Worm (Caenorhabditis elegans) whole organism, L4/young adult: ENCODE results near the gene F44E7.3.

ENCODE experiments used
- W03F9.2 ChIP-seq: fragments of 150-350 bp; optimal IDR thresholded peaks from 2 replicates; lab custom pipeline; 2014; ENCODE audit warnings: missing biosample characterization, missing genetic modification characterization
- dao-5 ChIP-seq: sonication (generic microtip); optimal IDR thresholded peaks from 2 replicates; lab custom pipeline; 2016; ENCODE audit warnings: missing genotype, missing genetic modification characterization, moderate library complexity, missing compliant biosample characterization
- him-1 ChIP-seq: sonication (generic microtip); optimal IDR thresholded peaks from 2 replicates; lab custom pipeline; 2016; ENCODE audit warnings: missing genotype, missing genetic modification reagents, missing genetic modification characterization, missing compliant biosample characterization

F44E7.3 gene

ce11 chrV:5790497-5791280 lies 18.9 kb downstream of the F44E7.3 start, which contains the start of the genes nhr-142 and F44E7.9:
TSS of gene nhr-142 (minus strand) at chrV:5790553.
TSS of gene F44E7.9 (plus strand) at chrV:5791230.
- TF ChIP-seq W03F9.2 (tag; lab: Kevin White, UChicago) (peak; percentile 90), dao-5 (tag; lab: Kevin White, UChicago) (no peak), him-1 (peak; percentile 69)

ce11 chrV:5792031-5792430 lies 20.3 kb downstream of the F44E7.3 start, which contains the start of gene ZC250.2:
TSS of gene ZC250.2 (plus strand) at chrV:5792331.
- TF ChIP-seq dao-5 (tag; lab: Kevin White, UChicago) (no peak), W03F9.2 (tag; lab: Kevin White, UChicago) (no peak), him-1 (no peak)

- TF ChIP-seq dao-5 (tag; lab: Kevin White, UChicago) (no peak), W03F9.2 (tag; lab: Kevin White, UChicago) (no peak), him-1 (no peak)
Observed at ce11 chrV:5798132-5798531, 26.4 kb downstream of the F44E7.3 start, which contains the start of gene nstp-3. TSS of gene nstp-3 (minus strand) at chrV:5798232.

- TF ChIP-seq dao-5 (tag; lab: Kevin White, UChicago) = no peak
- no peak for TF ChIP-seq W03F9.2 (tag; lab: Kevin White, UChicago)
- no peak for TF ChIP-seq him-1
Observed at ce11 chrV:5799373-5799772, 27.6 kb downstream of the F44E7.3 start, which contains the start of gene cyn-17. TSS of gene cyn-17 (plus strand) at chrV:5799673.

- TF ChIP-seq W03F9.2 (tag; lab: Kevin White, UChicago) = no peak
- no peak for TF ChIP-seq him-1
- no peak for TF ChIP-seq dao-5 (tag; lab: Kevin White, UChicago)
Observed at ce11 chrV:5805467-5805866, 33.7 kb downstream of the F44E7.3 start, which contains the start of gene ZC250.5. TSS of gene ZC250.5 (plus strand) at chrV:5805767.

- no peak for TF ChIP-seq him-1
- TF ChIP-seq dao-5 (tag; lab: Kevin White, UChicago) = no peak
- TF ChIP-seq W03F9.2 (tag; lab: Kevin White, UChicago) = no peak
Observed at ce11 chrV:5813060-5813659, 41.4 kb downstream of the F44E7.3 start, which contains the start of gene ZC250.4. TSS of gene ZC250.4 (minus strand) at chrV:5813137.

ce11 chrV:5816470-5817061 lies 44.8 kb downstream of the F44E7.3 start:
- no peak for TF ChIP-seq him-1
- TF ChIP-seq dao-5 (tag; lab: Kevin White, UChicago) = no peak
- TF ChIP-seq W03F9.2 (tag; lab: Kevin White, UChicago) = no peak

ce11 chrV:5819903-5820302 lies 48.2 kb downstream of the F44E7.3 start:
- TF ChIP-seq him-1 (no peak), W03F9.2 (tag; lab: Kevin White, UChicago) (no peak), dao-5 (tag; lab: Kevin White, UChicago) (no peak)

- TF ChIP-seq dao-5 (tag; lab: Kevin White, UChicago) = no peak
- no peak for TF ChIP-seq him-1
- no peak for TF ChIP-seq W03F9.2 (tag; lab: Kevin White, UChicago)
Observed at ce11 chrV:5820401-5820800, 48.7 kb downstream of the F44E7.3 start.

- TF ChIP-seq him-1 (no peak), dao-5 (tag; lab: Kevin White, UChicago) (no peak), W03F9.2 (tag; lab: Kevin White, UChicago) (no peak)
Observed at ce11 chrV:5821451-5822143, 49.9 kb downstream of the F44E7.3 start.
